Worm (Caenorhabditis elegans) whole organism, L1 larva: Measurements from ENCODE around the gene ifas-3.

Experiments
- aha-1 ChIP-seq: fragments of 150-350 bp; optimal IDR thresholded peaks from 2 replicates; lab custom pipeline; 2014; ENCODE audit warnings: missing biosample characterization, missing genetic modification characterization
- alr-1 ChIP-seq: fragments of 200-800 bp; sonication (Bioruptor generic); optimal IDR thresholded peaks from 2 replicates; lab custom pipeline; 2018; ENCODE audit warnings: borderline replicate concordance, mild to moderate bottlenecking, missing genetic modification characterization, missing compliant biosample characterization
- ceh-82 ChIP-seq, 3 experiments: fragments of 150-350 bp in 1 of 3; sonication (generic microtip) in 2 of 3; optimal IDR thresholded peaks; 2 replicates each; lab custom pipeline; 2014 to 2017; ENCODE audit warnings: missing biosample characterization in 3 of 3, missing genetic modification characterization in 3 of 3
- ceh-90 ChIP-seq: sonication (generic microtip); optimal IDR thresholded peaks from 2 replicates; lab custom pipeline; 2016; ENCODE audit warnings: missing genetic modification characterization, missing compliant biosample characterization
- irx-1 ChIP-seq: sonication (generic microtip); optimal IDR thresholded peaks from 2 replicates; lab custom pipeline; 2016; ENCODE audit warnings: missing genetic modification characterization, missing compliant biosample characterization
- lin-35 ChIP-seq, 2 experiments: fragments of 150-350 bp; optimal IDR thresholded peaks; 2 replicates each; lab custom pipeline; 2014; ENCODE audit warnings: missing biosample characterization in 2 of 2, missing genetic modification characterization in 2 of 2, missing genetic modification reagents in 2 of 2
- nhr-11 ChIP-seq: fragments of 150-350 bp; optimal IDR thresholded peaks from 2 replicates; lab custom pipeline; 2014; ENCODE audit warnings: missing biosample characterization, missing genetic modification characterization
- nhr-237 ChIP-seq: fragments of 150-350 bp; optimal IDR thresholded peaks from 2 replicates; lab custom pipeline; 2014; ENCODE audit warnings: missing biosample characterization, missing genetic modification characterization
- unc-62 ChIP-seq: fragments of 150-350 bp; optimal IDR thresholded peaks from 2 replicates; lab custom pipeline; 2014; ENCODE audit warnings: missing biosample characterization, missing genetic modification reagents, missing genetic modification characterization

DNA sequence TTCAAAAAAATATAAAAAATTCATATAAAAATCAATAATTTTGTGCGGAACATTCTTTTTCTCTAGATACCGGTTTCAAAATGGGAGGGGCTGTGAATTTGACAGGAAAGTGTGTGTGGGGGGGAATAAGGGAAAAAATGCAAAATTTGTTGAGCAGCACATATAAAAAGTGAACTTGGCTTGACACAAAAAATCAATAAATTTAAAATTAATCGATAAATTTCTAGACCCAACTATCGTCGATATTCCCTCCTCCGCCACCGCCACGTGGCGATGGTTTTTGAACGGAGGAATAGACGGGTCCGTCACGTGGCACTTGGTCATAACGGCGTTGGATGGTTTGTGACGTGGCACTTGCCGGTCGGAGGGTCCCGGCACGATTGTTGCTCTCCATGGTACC, 47.2 kb upstream of the ifas-3 start:
- TF ChIP-seq lin-35 (GFP tag; optimal IDR thresholded peaks at IDR 0.05; lab: Kevin White, UChicago), result no peak
- no peak for TF ChIP-seq irx-1 (tag; lab: Kevin White, UChicago)
- no peak for TF ChIP-seq ceh-82 (tag; optimal IDR thresholded peaks at IDR 0.05; lab: Kevin White, UChicago)
- no peak for TF ChIP-seq unc-62 (GFP tag; lab: Kevin White, UChicago)
- no peak for TF ChIP-seq ceh-90 (tag; lab: Kevin White, UChicago)
- no peak for TF ChIP-seq nhr-237 (tag; lab: Kevin White, UChicago)
- no peak for TF ChIP-seq aha-1 (tag; lab: Kevin White, UChicago)
- TF ChIP-seq alr-1, result no peak
- no peak for TF ChIP-seq nhr-11
